Worm (Caenorhabditis elegans) whole organism, young adult: ENCODE data around the gene nlp-80.

Experiments
- B0336.3 ChIP-seq: fragments of 200-800 bp; sonication (Bioruptor generic); IDR thresholded peaks from 2 replicates; pipeline ENCODE4 v1.3.6; 2022; ENCODE audit warnings: missing genetic modification characterization, missing compliant biosample characterization
- C17E4.6 ChIP-seq: fragments of 200-800 bp; sonication (Bioruptor generic); IDR thresholded peaks from 2 replicates; pipeline ENCODE4 v1.3.6; 2022; ENCODE audit warnings: missing genetic modification reagents, missing genetic modification characterization, missing compliant biosample characterization
- F37B4.10 ChIP-seq: fragments of 200-800 bp; sonication (Bioruptor generic); IDR thresholded peaks from 2 replicates; pipeline ENCODE4 v1.3.6; 2022; ENCODE audit warnings: missing genetic modification characterization, missing compliant biosample characterization
- F39B2.1 ChIP-seq: fragments of 200-800 bp; sonication (Bioruptor generic); IDR thresholded peaks from 2 replicates; pipeline ENCODE4 v1.3.6; 2022; ENCODE audit warnings: missing genetic modification reagents, missing genetic modification characterization, missing compliant biosample characterization
- F49E8.2 ChIP-seq: sonication (generic microtip); optimal IDR thresholded peaks from 3 replicates; lab custom pipeline; 2017; ENCODE audit warnings: missing genetic modification characterization, mild to moderate bottlenecking, missing compliant biosample characterization, antibody characterized with exemption, moderate library complexity; ENCODE audit not compliant: insufficient read depth
- F52B5.7 ChIP-seq: sonication (generic microtip); optimal IDR thresholded peaks from 2 replicates; lab custom pipeline; 2016; ENCODE audit warnings: mild to moderate bottlenecking, missing genetic modification characterization, missing compliant biosample characterization
- F57C9.4 ChIP-seq: sonication (generic microtip); optimal IDR thresholded peaks from 2 replicates; lab custom pipeline; 2017; ENCODE audit warnings: mild to moderate bottlenecking, missing genetic modification characterization, missing compliant biosample characterization
- K11D2.4 ChIP-seq: fragments of 200-800 bp; sonication (Bioruptor generic); IDR thresholded peaks from 2 replicates; pipeline ENCODE4 v1.3.6; 2022; ENCODE audit warnings: missing genetic modification reagents, missing genetic modification characterization, missing compliant biosample characterization
- T07F8.4 ChIP-seq: sonication (generic microtip); optimal IDR thresholded peaks from 2 replicates; lab custom pipeline; 2016; ENCODE audit warnings: mild to moderate bottlenecking, missing genetic modification characterization, moderate library complexity, missing compliant biosample characterization
- aptf-3 ChIP-seq: fragments of 200-800 bp; sonication (Bioruptor generic); IDR thresholded peaks from 2 replicates; pipeline ENCODE4 v1.3.6; 2022; ENCODE audit warnings: missing genetic modification characterization, missing compliant biosample characterization
- bed-2 ChIP-seq: fragments of 200-800 bp; sonication (Bioruptor generic); IDR thresholded peaks from 2 replicates; pipeline ENCODE4 v1.3.6; 2022; ENCODE audit warnings: missing genetic modification reagents, missing genetic modification characterization, missing compliant biosample characterization
- cebp-2 ChIP-seq: fragments of 200-800 bp; sonication (Bioruptor generic); IDR thresholded peaks from 2 replicates; pipeline ENCODE4 v1.3.6; 2022; ENCODE audit warnings: missing genetic modification characterization, missing compliant biosample characterization
- ceh-100 ChIP-seq: fragments of 200-800 bp; sonication (Bioruptor generic); IDR thresholded peaks from 2 replicates; pipeline ENCODE4 v1.3.6; 2022; ENCODE audit warnings: missing genetic modification reagents, missing genetic modification characterization, missing compliant biosample characterization
- ceh-40 ChIP-seq: fragments of 200-800 bp; sonication (Bioruptor generic); IDR thresholded peaks from 2 replicates; pipeline ENCODE4 v1.3.6; 2022; ENCODE audit warnings: missing genetic modification characterization, missing compliant biosample characterization
- die-1 ChIP-seq: sonication (generic microtip); optimal IDR thresholded peaks from 2 replicates; lab custom pipeline; 2016; ENCODE audit warnings: missing genotype, mild to moderate bottlenecking, missing genetic modification characterization, missing compliant biosample characterization
- dpff-1 ChIP-seq: sonication (generic microtip); optimal IDR thresholded peaks from 2 replicates; lab custom pipeline; 2017; ENCODE audit warnings: mild to moderate bottlenecking, missing genetic modification characterization, missing compliant biosample characterization
- egl-18 ChIP-seq: fragments of 200-800 bp; sonication (Bioruptor generic); IDR thresholded peaks from 2 replicates; pipeline ENCODE4 v1.3.6; 2022; ENCODE audit warnings: missing genetic modification reagents, missing genetic modification characterization, missing compliant biosample characterization
- hlh-26 ChIP-seq: fragments of 200-800 bp; sonication (Bioruptor generic); conservative IDR thresholded peaks from 2 replicates; pipeline ENCODE4 v1.3.6; 2022; ENCODE audit warnings: missing genetic modification reagents, missing genetic modification characterization, missing compliant biosample characterization
- hmg-20 ChIP-seq: fragments of 200-800 bp; sonication (Bioruptor generic); IDR thresholded peaks from 2 replicates; pipeline ENCODE4 v1.3.6; 2022; ENCODE audit warnings: missing genetic modification reagents, missing genetic modification characterization, missing compliant biosample characterization
- lag-1 ChIP-seq: fragments of 200-800 bp; sonication (Bioruptor generic); IDR thresholded peaks from 2 replicates; pipeline ENCODE4 v1.3.6; 2022; ENCODE audit warnings: missing genetic modification reagents, missing genetic modification characterization, missing compliant biosample characterization
- let-526 ChIP-seq: fragments of 200-800 bp; sonication (Bioruptor generic); IDR thresholded peaks from 2 replicates; pipeline ENCODE4 v1.3.6; 2022; ENCODE audit warnings: missing genetic modification reagents, missing genetic modification characterization, missing compliant biosample characterization
- lin-54 ChIP-seq: fragments of 200-800 bp; sonication (Bioruptor generic); optimal IDR thresholded peaks from 2 replicates; lab custom pipeline; 2018; ENCODE audit warnings: mild to moderate bottlenecking, missing genetic modification characterization, missing compliant biosample characterization
- lsl-1 ChIP-seq: fragments of 200-800 bp; sonication (Bioruptor generic); optimal IDR thresholded peaks from 2 replicates; lab custom pipeline; 2018; ENCODE audit warnings: mild to moderate bottlenecking, missing genetic modification characterization, moderate library complexity, missing compliant biosample characterization
- madf-3 ChIP-seq: fragments of 200-800 bp; sonication (Bioruptor generic); IDR thresholded peaks from 2 replicates; pipeline ENCODE4 v1.3.6; 2022; ENCODE audit warnings: missing genetic modification reagents, missing genetic modification characterization, missing compliant biosample characterization
- nfya-2 ChIP-seq: fragments of 200-800 bp; sonication (Bioruptor generic); IDR thresholded peaks from 2 replicates; pipeline ENCODE4 v1.3.6; 2022; ENCODE audit warnings: missing genetic modification reagents, missing genetic modification characterization, missing compliant biosample characterization
- nhr-80 ChIP-seq: sonication (generic microtip); optimal IDR thresholded peaks from 2 replicates; lab custom pipeline; 2016; ENCODE audit warnings: missing genetic modification characterization, missing compliant biosample characterization
- pbrm-1 ChIP-seq: fragments of 200-800 bp; sonication (Bioruptor generic); IDR thresholded peaks from 2 replicates; pipeline ENCODE4 v1.3.6; 2022; ENCODE audit warnings: missing genetic modification reagents, missing genetic modification characterization, missing compliant biosample characterization
- pha-4 ChIP-seq: fragments of 150-350 bp; sonication (generic microtip); optimal IDR thresholded peaks from 2 replicates; lab custom pipeline; 2014; ENCODE audit warnings: missing biosample characterization, missing genetic modification reagents, missing genetic modification characterization
- repo-1 ChIP-seq: sonication (generic microtip); optimal IDR thresholded peaks from 2 replicates; lab custom pipeline; 2017; ENCODE audit warnings: mild to moderate bottlenecking, missing genetic modification characterization, missing compliant biosample characterization
- sea-2 ChIP-seq: fragments of 200-800 bp; sonication (Bioruptor generic); IDR thresholded peaks from 2 replicates; pipeline ENCODE4 v1.3.6; 2022; ENCODE audit warnings: missing genetic modification characterization, missing compliant biosample characterization
- snpc-4 ChIP-seq, 5 experiments: fragments of 150-350 bp in 1 of 5; sonication (generic microtip) in 4 of 5; optimal IDR thresholded peaks; 2 replicates each; lab custom pipeline; 2014 to 2018; ENCODE audit warnings: missing genetic modification characterization in 5 of 5, missing biosample characterization in 3 of 5, antibody characterized with exemption in 2 of 5, mild to moderate bottlenecking in 2 of 5, missing compliant biosample characterization in 2 of 5, missing genotype in 2 of 5, moderate library complexity in 2 of 5, missing genetic modification reagents in 1 of 5
- tbp1 ChIP-seq: fragments of 200-800 bp; sonication (Bioruptor generic); optimal IDR thresholded peaks from 2 replicates; lab custom pipeline; 2018; ENCODE audit warnings: mild to moderate bottlenecking, missing genetic modification characterization, missing compliant biosample characterization
- tlf-1 ChIP-seq: fragments of 200-800 bp; sonication (Bioruptor generic); optimal IDR thresholded peaks from 2 replicates; lab custom pipeline; 2018; ENCODE audit warnings: mild to moderate bottlenecking, missing genetic modification characterization, missing compliant biosample characterization
- ztf-18 ChIP-seq: sonication (generic microtip); optimal IDR thresholded peaks from 2 replicates; lab custom pipeline; 2016; ENCODE audit warnings: missing genotype, mild to moderate bottlenecking, missing genetic modification characterization, missing compliant biosample characterization
- ztf-22 ChIP-seq: fragments of 200-800 bp; sonication (Bioruptor generic); optimal IDR thresholded peaks from 2 replicates; lab custom pipeline; 2018; ENCODE audit warnings: mild to moderate bottlenecking, missing genetic modification characterization, moderate library complexity, missing compliant biosample characterization

nlp-80 gene

ce11 chrV:11053827-11054226, 11.6 kb downstream of the nlp-80 start, which contains the start of gene T04C12.7:
T04C12.7 (plus strand) TSS chrV:11054127.
- TF ChIP-seq tlf-1 (no peak), C17E4.6 (GFP tag; lab: Robert Waterston, UW) (no peak), nfya-2 (GFP tag; lab: Robert Waterston, UW) (no peak), ztf-18 (tag; lab: Kevin White, UChicago) (no peak), sea-2 (no peak), ceh-40 (GFP tag; lab: Robert Waterston, UW) (no peak), madf-3 (GFP tag; lab: Robert Waterston, UW) (no peak), tbp1 (GFP tag; lab: Kevin White, UChicago) (no peak), egl-18 (no peak), lag-1 (GFP tag; lab: Robert Waterston, UW) (no peak), K11D2.4 (GFP tag; lab: Robert Waterston, UW) (no peak)

ce11 chrV:11051921-11052320, 13.5 kb downstream of the nlp-80 start, which contains the start of gene T04C12.33:
T04C12.33 (plus strand) TSS chrV:11052221.
- TF ChIP-seq B0336.3 (GFP tag; lab: Robert Waterston, UW), result no peak
- TF ChIP-seq ceh-100 (GFP tag; lab: Robert Waterston, UW), result no peak
- no peak for TF ChIP-seq repo-1 (tag; lab: Kevin White, UChicago)
- no peak for TF ChIP-seq hmg-20
- no peak for TF ChIP-seq K11D2.4 (GFP tag; lab: Robert Waterston, UW)
- no peak for TF ChIP-seq ztf-22 (GFP tag; lab: Kevin White, UChicago)
- TF ChIP-seq F37B4.10 (GFP tag; lab: Robert Waterston, UW), result no peak
- TF ChIP-seq let-526 (GFP tag; lab: Robert Waterston, UW), result no peak
- no peak for TF ChIP-seq die-1 (tag; lab: Kevin White, UChicago)
- no peak for TF ChIP-seq pbrm-1 (GFP tag; lab: Robert Waterston, UW)
- no peak for TF ChIP-seq egl-18
- TF ChIP-seq cebp-2, result no peak
- no peak for TF ChIP-seq F57C9.4 (tag; lab: Kevin White, UChicago)
- TF ChIP-seq dpff-1 (tag; lab: Kevin White, UChicago), result no peak
- no peak for TF ChIP-seq bed-2 (GFP tag; lab: Robert Waterston, UW)
- no peak for TF ChIP-seq F49E8.2 (tag; lab: Kevin White, UChicago)
- TF ChIP-seq, all 124 proteins: peak for 0

ce11 chrV:11048678-11049077, 16.7 kb downstream of the nlp-80 start, which contains the start of gene srh-74:
srh-74 (minus strand) TSS chrV:11048778.
- TF ChIP-seq ztf-18 (tag; lab: Kevin White, UChicago), result no peak
- no peak for TF ChIP-seq snpc-4 (GFP tag; optimal IDR thresholded peaks at IDR 0.05; lab: Kevin White, UChicago)
- TF ChIP-seq snpc-4 (tag; optimal IDR thresholded peaks at IDR 0.05; lab: Kevin White, UChicago), result no peak
- TF ChIP-seq hmg-20, result no peak
- no peak for TF ChIP-seq T07F8.4 (tag; lab: Kevin White, UChicago)
- TF ChIP-seq ceh-100 (GFP tag; lab: Robert Waterston, UW), result no peak
- no peak for TF ChIP-seq tlf-1
- no peak for TF ChIP-seq pha-4 (tag; lab: Kevin White, UChicago)
- no peak for TF ChIP-seq F52B5.7 (tag; lab: Kevin White, UChicago)
- no peak for TF ChIP-seq F39B2.1 (GFP tag; lab: Robert Waterston, UW)
- TF ChIP-seq lsl-1 (GFP tag; lab: Kevin White, UChicago), result no peak
- TF ChIP-seq, all 124 proteins: peak for 0

- TF ChIP-seq lin-54 (GFP tag; lab: Kevin White, UChicago) (no peak), aptf-3 (GFP tag; lab: Robert Waterston, UW) (no peak), hlh-26 (no peak), nhr-80 (peak; percentile 14), F37B4.10 (GFP tag; lab: Robert Waterston, UW) (no peak)
These were observed 18.7 kb downstream of the nlp-80 start, which contains the start of gene dhs-18 for ce11 chrV:11046730-11047129. dhs-18 (minus strand) TSS chrV:11046833.
